Fruit fly (Drosophila melanogaster) S2 (cell line): ENCODE results near the gene CG13705.

Experiments
- CG8478 ChIP-seq: fragments of >200 bp; optimal IDR thresholded peaks from 2 replicates; lab custom pipeline; 2018
- CTCF ChIP-seq, 2 experiments: fragments of >200 bp; optimal IDR thresholded peaks; 2 replicates each; lab custom pipeline; 2018

DNA sequence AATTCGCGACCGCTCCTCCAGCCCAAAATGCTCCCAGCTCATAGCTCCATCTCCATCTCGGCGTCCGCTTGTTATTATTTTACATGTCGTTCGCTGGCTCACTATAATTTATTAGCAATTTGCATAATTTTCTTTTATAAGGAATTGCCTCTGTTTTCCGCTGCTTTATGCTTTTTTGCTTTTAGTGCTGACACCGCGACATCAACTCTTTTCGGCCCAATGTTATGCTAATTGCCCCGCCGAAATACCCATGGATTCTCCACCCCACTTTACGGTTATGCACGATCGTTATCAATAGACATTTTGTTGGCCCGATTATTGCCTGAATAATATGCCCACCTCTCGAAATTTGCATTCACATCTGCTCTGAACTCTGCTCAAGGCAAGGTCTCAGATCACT, 41.5 kb upstream of the CG13705 start:
- TF ChIP-seq CG8478 (lab: Kevin White, UChicago) (no peak), CTCF (optimal IDR thresholded peaks at IDR 0.05; lab: Kevin White, UChicago) (no peak)
